Worm (Caenorhabditis elegans) whole organism, young adult: Measurements from ENCODE around the gene srh-55.

Experiments used
- B0019.2 ChIP-seq: fragments of 200-800 bp; sonication (Bioruptor generic); conservative IDR thresholded peaks from 2 replicates; pipeline ENCODE4 v1.3.6; 2022; ENCODE audit warnings: missing genetic modification reagents, missing genetic modification characterization, missing compliant biosample characterization
- B0261.1 ChIP-seq: sonication (generic microtip); optimal IDR thresholded peaks from 2 replicates; lab custom pipeline; 2016; ENCODE audit warnings: mild to moderate bottlenecking, missing genetic modification characterization, moderate library complexity, missing compliant biosample characterization
- B0336.3 ChIP-seq: fragments of 200-800 bp; sonication (Bioruptor generic); IDR thresholded peaks from 2 replicates; pipeline ENCODE4 v1.3.6; 2022; ENCODE audit warnings: missing genetic modification characterization, missing compliant biosample characterization
- C17E4.6 ChIP-seq: fragments of 200-800 bp; sonication (Bioruptor generic); IDR thresholded peaks from 2 replicates; pipeline ENCODE4 v1.3.6; 2022; ENCODE audit warnings: missing genetic modification reagents, missing genetic modification characterization, missing compliant biosample characterization
- D2030.7 ChIP-seq: fragments of 200-800 bp; sonication (Bioruptor generic); IDR thresholded peaks from 2 replicates; pipeline ENCODE4 v1.3.6; 2022; ENCODE audit warnings: missing genetic modification reagents, missing genetic modification characterization, missing compliant biosample characterization
- F22D6.2 ChIP-seq: sonication (generic microtip); optimal IDR thresholded peaks from 2 replicates; lab custom pipeline; 2016; ENCODE audit warnings: mild to moderate bottlenecking, missing genetic modification characterization, missing compliant biosample characterization
- F52B5.7 ChIP-seq: sonication (generic microtip); optimal IDR thresholded peaks from 2 replicates; lab custom pipeline; 2016; ENCODE audit warnings: mild to moderate bottlenecking, missing genetic modification characterization, missing compliant biosample characterization
- F57A8.1 ChIP-seq: fragments of 200-800 bp; sonication (Bioruptor generic); optimal IDR thresholded peaks from 2 replicates; lab custom pipeline; 2018; ENCODE audit warnings: mild to moderate bottlenecking, missing genetic modification characterization, moderate library complexity, missing compliant biosample characterization
- K11D2.4 ChIP-seq: fragments of 200-800 bp; sonication (Bioruptor generic); IDR thresholded peaks from 2 replicates; pipeline ENCODE4 v1.3.6; 2022; ENCODE audit warnings: missing genetic modification reagents, missing genetic modification characterization, missing compliant biosample characterization
- K12H6.12 ChIP-seq: fragments of 200-800 bp; sonication (Bioruptor generic); optimal IDR thresholded peaks from 2 replicates; lab custom pipeline; 2018; ENCODE audit warnings: mild to moderate bottlenecking, missing genetic modification characterization, missing compliant biosample characterization
- T26A5.8 ChIP-seq: sonication (generic microtip); optimal IDR thresholded peaks from 2 replicates; lab custom pipeline; 2016; ENCODE audit warnings: missing genetic modification characterization, missing compliant biosample characterization
- ZK185.1 ChIP-seq: sonication (generic microtip); optimal IDR thresholded peaks from 2 replicates; lab custom pipeline; 2016; ENCODE audit warnings: mild to moderate bottlenecking, missing genetic modification characterization, missing compliant biosample characterization; ENCODE audit not compliant: poor library complexity, severe bottlenecking
- akir-1 ChIP-seq: fragments of 200-800 bp; sonication (Bioruptor generic); optimal IDR thresholded peaks from 2 replicates; lab custom pipeline; 2018; ENCODE audit warnings: mild to moderate bottlenecking, missing genetic modification characterization, moderate library complexity, missing compliant biosample characterization
- ama-1 ChIP-seq, 3 experiments: fragments of 150-350 bp in 1 of 3; sonication (generic microtip) in 2 of 3; optimal IDR thresholded peaks; 2 replicates each; lab custom pipeline; 2014 to 2018; ENCODE audit warnings: missing biosample characterization in 2 of 3, missing genetic modification characterization in 2 of 3, missing genetic modification reagents in 2 of 3
- aptf-3 ChIP-seq: fragments of 200-800 bp; sonication (Bioruptor generic); IDR thresholded peaks from 2 replicates; pipeline ENCODE4 v1.3.6; 2022; ENCODE audit warnings: missing genetic modification characterization, missing compliant biosample characterization
- atf-7 ChIP-seq: sonication (generic microtip); optimal IDR thresholded peaks from 2 replicates; lab custom pipeline; 2017; ENCODE audit warnings: mild to moderate bottlenecking, missing genetic modification characterization, missing compliant biosample characterization
- attf-5 ChIP-seq: fragments of 200-800 bp; sonication (Bioruptor generic); optimal IDR thresholded peaks from 2 replicates; lab custom pipeline; 2018; ENCODE audit warnings: mild to moderate bottlenecking, missing genetic modification characterization, missing compliant biosample characterization
- attf-6 ChIP-seq: fragments of 200-800 bp; sonication (Bioruptor generic); IDR thresholded peaks from 2 replicates; pipeline ENCODE4 v1.3.6; 2022; ENCODE audit warnings: missing genetic modification reagents, missing genetic modification characterization, missing compliant biosample characterization
- cebp-1 ChIP-seq, 2 experiments: fragments of 200-800 bp in 1 of 2; sonication (Bioruptor generic) in 1 of 2; sonication (generic microtip) in 1 of 2; IDR thresholded peaks in 1 of 2; optimal IDR thresholded peaks in 1 of 2; 2 replicates each; pipeline versions ENCODE4 v1.3.6 to Lab custom; 2017 to 2022; ENCODE audit warnings: missing compliant biosample characterization in 2 of 2, missing genetic modification characterization in 2 of 2, mild to moderate bottlenecking in 1 of 2, missing genetic modification reagents in 1 of 2, moderate library complexity in 1 of 2
- cebp-2 ChIP-seq: fragments of 200-800 bp; sonication (Bioruptor generic); IDR thresholded peaks from 2 replicates; pipeline ENCODE4 v1.3.6; 2022; ENCODE audit warnings: missing genetic modification characterization, missing compliant biosample characterization
- ceh-100 ChIP-seq: fragments of 200-800 bp; sonication (Bioruptor generic); IDR thresholded peaks from 2 replicates; pipeline ENCODE4 v1.3.6; 2022; ENCODE audit warnings: missing genetic modification reagents, missing genetic modification characterization, missing compliant biosample characterization
- ceh-27 ChIP-seq: fragments of 200-800 bp; sonication (Bioruptor generic); optimal IDR thresholded peaks from 2 replicates; lab custom pipeline; 2018; ENCODE audit warnings: mild to moderate bottlenecking, missing genetic modification characterization, moderate library complexity, missing compliant biosample characterization
- ceh-91 ChIP-seq: fragments of 200-800 bp; sonication (Bioruptor generic); IDR thresholded peaks from 2 replicates; pipeline ENCODE4 v1.3.6; 2022; ENCODE audit warnings: missing genetic modification reagents, missing genetic modification characterization, missing compliant biosample characterization
- chd-7 ChIP-seq: sonication (generic microtip); optimal IDR thresholded peaks from 2 replicates; lab custom pipeline; 2016; ENCODE audit warnings: mild to moderate bottlenecking, missing genetic modification characterization, moderate library complexity, missing compliant biosample characterization
- die-1 ChIP-seq: sonication (generic microtip); optimal IDR thresholded peaks from 2 replicates; lab custom pipeline; 2016; ENCODE audit warnings: missing genotype, mild to moderate bottlenecking, missing genetic modification characterization, missing compliant biosample characterization
- dpff-1 ChIP-seq: sonication (generic microtip); optimal IDR thresholded peaks from 2 replicates; lab custom pipeline; 2017; ENCODE audit warnings: mild to moderate bottlenecking, missing genetic modification characterization, missing compliant biosample characterization
- efl-1 ChIP-seq: fragments of 150-350 bp; optimal IDR thresholded peaks from 2 replicates; lab custom pipeline; 2014; ENCODE audit warnings: missing biosample characterization, missing genetic modification reagents, missing genetic modification characterization
- ekl-4 ChIP-seq: fragments of 200-800 bp; sonication (Bioruptor generic); IDR thresholded peaks from 2 replicates; pipeline ENCODE4 v1.3.6; 2022; ENCODE audit warnings: missing genetic modification reagents, missing genetic modification characterization, missing compliant biosample characterization
- fkh-3 ChIP-seq: sonication (generic microtip); optimal IDR thresholded peaks from 2 replicates; lab custom pipeline; 2016; ENCODE audit warnings: mild to moderate bottlenecking, missing genetic modification characterization, missing compliant biosample characterization
- gei-17 ChIP-seq: fragments of 200-800 bp; sonication (Bioruptor generic); optimal IDR thresholded peaks from 2 replicates; lab custom pipeline; 2018; ENCODE audit warnings: mild to moderate bottlenecking, missing genetic modification characterization, missing compliant biosample characterization
- let-607 ChIP-seq, 2 experiments: fragments of 200-800 bp in 1 of 2; sonication (Bioruptor generic) in 1 of 2; sonication (generic microtip) in 1 of 2; optimal IDR thresholded peaks; 2 replicates each; lab custom pipeline; 2016 to 2018; ENCODE audit warnings: mild to moderate bottlenecking in 2 of 2, missing compliant biosample characterization in 2 of 2, missing genetic modification characterization in 2 of 2, moderate library complexity in 2 of 2, missing genotype in 1 of 2
- lin-26 ChIP-seq: fragments of 200-800 bp; sonication (Bioruptor generic); IDR thresholded peaks from 2 replicates; pipeline ENCODE4 v1.3.6; 2022; ENCODE audit warnings: missing genetic modification reagents, missing genetic modification characterization, missing compliant biosample characterization
- lsl-1 ChIP-seq: fragments of 200-800 bp; sonication (Bioruptor generic); optimal IDR thresholded peaks from 2 replicates; lab custom pipeline; 2018; ENCODE audit warnings: mild to moderate bottlenecking, missing genetic modification characterization, moderate library complexity, missing compliant biosample characterization
- madf-10 ChIP-seq: sonication (generic microtip); optimal IDR thresholded peaks from 2 replicates; lab custom pipeline; 2016; ENCODE audit warnings: mild to moderate bottlenecking, missing genetic modification characterization, missing compliant biosample characterization
- madf-6 ChIP-seq: fragments of 200-800 bp; sonication (Bioruptor generic); IDR thresholded peaks from 2 replicates; pipeline ENCODE4 v1.3.6; 2022; ENCODE audit warnings: missing genetic modification reagents, missing genetic modification characterization, missing compliant biosample characterization
- mcd-1 ChIP-seq: fragments of 200-800 bp; sonication (Bioruptor generic); IDR thresholded peaks from 2 replicates; pipeline ENCODE4 v1.3.6; 2022; ENCODE audit warnings: missing genetic modification reagents, missing genetic modification characterization, missing compliant biosample characterization
- nfya-1 ChIP-seq: sonication (generic microtip); optimal IDR thresholded peaks from 2 replicates; lab custom pipeline; 2017; ENCODE audit warnings: antibody characterized with exemption, missing compliant biosample characterization, missing genetic modification characterization, borderline replicate concordance; ENCODE audit not compliant: insufficient read depth
- nhr-179 ChIP-seq: sonication (generic microtip); optimal IDR thresholded peaks from 2 replicates; lab custom pipeline; 2016; ENCODE audit warnings: mild to moderate bottlenecking, missing genetic modification characterization, missing compliant biosample characterization
- rcor-1 ChIP-seq: fragments of 200-800 bp; sonication (Bioruptor generic); IDR thresholded peaks from 2 replicates; pipeline ENCODE4 v1.3.6; 2022; ENCODE audit warnings: missing genetic modification reagents, missing genetic modification characterization, missing compliant biosample characterization
- rpc-1 ChIP-seq, 2 experiments: fragments of 150-350 bp in 1 of 2; sonication (generic microtip) in 1 of 2; optimal IDR thresholded peaks; 2 replicates each; lab custom pipeline; 2014 to 2018; ENCODE audit warnings: missing biosample characterization in 1 of 2, missing genetic modification characterization in 1 of 2, missing genetic modification reagents in 1 of 2, missing genotype in 1 of 2
- sdz-38 ChIP-seq: sonication (generic microtip); optimal IDR thresholded peaks from 2 replicates; lab custom pipeline; 2016; ENCODE audit warnings: missing genotype, missing genetic modification characterization, missing compliant biosample characterization
- snpc-1.3 ChIP-seq: sonication (generic microtip); optimal IDR thresholded peaks from 2 replicates; lab custom pipeline; 2017; ENCODE audit warnings: missing genetic modification characterization, mild to moderate bottlenecking, missing compliant biosample characterization, antibody characterized with exemption, moderate library complexity, missing genotype, missing genetic modification reagents; ENCODE audit not compliant: insufficient read depth
- tbp1 ChIP-seq: fragments of 200-800 bp; sonication (Bioruptor generic); optimal IDR thresholded peaks from 2 replicates; lab custom pipeline; 2018; ENCODE audit warnings: mild to moderate bottlenecking, missing genetic modification characterization, missing compliant biosample characterization
- tbx-9 ChIP-seq: sonication (generic microtip); optimal IDR thresholded peaks from 2 replicates; lab custom pipeline; 2016; ENCODE audit warnings: borderline replicate concordance, missing genetic modification characterization, inconsistent platforms, missing compliant biosample characterization
- tlf-1 ChIP-seq: fragments of 200-800 bp; sonication (Bioruptor generic); optimal IDR thresholded peaks from 2 replicates; lab custom pipeline; 2018; ENCODE audit warnings: mild to moderate bottlenecking, missing genetic modification characterization, missing compliant biosample characterization
- unc-62 ChIP-seq: fragments of 150-350 bp; optimal IDR thresholded peaks from 2 replicates; lab custom pipeline; 2014; ENCODE audit warnings: missing biosample characterization, missing genetic modification reagents, missing genetic modification characterization
- zim-3 ChIP-seq: sonication (generic microtip); optimal IDR thresholded peaks from 2 replicates; lab custom pipeline; 2017; ENCODE audit warnings: mild to moderate bottlenecking, missing genetic modification characterization, moderate library complexity, missing compliant biosample characterization

The srh-55 gene

DNA sequence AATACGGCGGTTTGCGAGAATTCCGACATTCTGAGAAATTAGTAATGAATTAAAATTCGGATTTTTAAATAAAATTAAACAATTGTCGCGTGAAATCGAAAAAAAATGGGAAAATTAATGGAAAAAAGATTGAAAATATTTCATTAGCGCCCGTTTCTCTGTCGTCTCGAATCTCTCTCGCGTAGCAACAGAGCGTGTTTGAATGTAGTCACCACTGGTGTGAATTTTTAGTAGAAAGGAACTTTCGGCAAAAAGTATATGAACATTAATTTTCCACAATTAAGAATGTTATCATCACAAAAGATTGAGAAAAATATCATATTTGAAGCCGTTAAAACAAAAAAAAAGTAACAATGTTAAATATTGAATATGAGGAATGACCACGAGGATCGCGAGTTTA, 16.6 kb upstream of the srh-55 start, which contains the start of gene aipl-1 (continued):
- 0 out of 2 replicates have a peak, but pooled peaks have one; percentile 36 for TF ChIP-seq cebp-1 (GFP tag; IDR thresholded peaks at IDR 0.05; lab: Robert Waterston, UW)
- no peak for TF ChIP-seq cebp-1 (tag; optimal IDR thresholded peaks at IDR 0.05; lab: Kevin White, UChicago)
- TF ChIP-seq chd-7 (tag; lab: Kevin White, UChicago) = no peak
- no peak for TF ChIP-seq rpc-1 (optimal IDR thresholded peaks at IDR 0.05; lab: Kevin White, UChicago)
- TF ChIP-seq rpc-1 (tag; optimal IDR thresholded peaks at IDR 0.05; lab: Kevin White, UChicago) = no peak
- TF ChIP-seq tlf-1 (GFP tag; lab: Kevin White, UChicago) = no peak
- TF ChIP-seq B0019.2 (GFP tag; lab: Robert Waterston, UW) = 0 out of 2 replicates have a peak, but pooled peaks have one; percentile 42
- no peak for TF ChIP-seq nhr-179 (tag; lab: Kevin White, UChicago)
- TF ChIP-seq atf-7 = no peak
- no peak for TF ChIP-seq let-607 (tag; optimal IDR thresholded peaks at IDR 0.05; lab: Kevin White, UChicago)
- no peak for TF ChIP-seq sdz-38 (tag; lab: Kevin White, UChicago)
- TF ChIP-seq snpc-1.3 (tag; lab: Kevin White, UChicago) = no peak
- TF ChIP-seq C17E4.6 (GFP tag; lab: Robert Waterston, UW) = no peak
- TF ChIP-seq ama-1 (optimal IDR thresholded peaks at IDR 0.05; lab: Kevin White, UChicago) = no peak
- TF ChIP-seq ama-1 (GFP tag; optimal IDR thresholded peaks at IDR 0.05; lab: Kevin White, UChicago) = no peak
- TF ChIP-seq F22D6.2 = no peak
- peak; percentile 8 for TF ChIP-seq madf-10
- peak; percentile 73 for TF ChIP-seq attf-5 (GFP tag; lab: Kevin White, UChicago)
- peak; percentile 48 for TF ChIP-seq lsl-1 (GFP tag; lab: Kevin White, UChicago)
- TF ChIP-seq T26A5.8 (tag; lab: Kevin White, UChicago) = no peak
- TF ChIP-seq unc-62 (GFP tag; lab: Kevin White, UChicago) = no peak
- no peak for TF ChIP-seq zim-3 (tag; lab: Kevin White, UChicago)
- TF ChIP-seq aptf-3 (GFP tag; lab: Robert Waterston, UW) = no peak
- TF ChIP-seq tbx-9 (tag; lab: Kevin White, UChicago) = no peak
- no peak for TF ChIP-seq attf-6 (GFP tag; lab: Robert Waterston, UW)
- TF ChIP-seq gei-17 (GFP tag; lab: Kevin White, UChicago) = no peak
- no peak for TF ChIP-seq ekl-4 (GFP tag; lab: Robert Waterston, UW)
- TF ChIP-seq mcd-1 (GFP tag; lab: Robert Waterston, UW) = peak; percentile 90
- peak; percentile 46 for TF ChIP-seq ceh-91
- no peak for TF ChIP-seq B0261.1 (tag; lab: Kevin White, UChicago)
- no peak for TF ChIP-seq dpff-1 (tag; lab: Kevin White, UChicago)
- no peak for TF ChIP-seq F52B5.7 (tag; lab: Kevin White, UChicago)
- no peak for TF ChIP-seq nfya-1 (tag; lab: Kevin White, UChicago)
- no peak for TF ChIP-seq F57A8.1 (GFP tag; lab: Kevin White, UChicago)
- TF ChIP-seq fkh-3 (tag; lab: Kevin White, UChicago) = no peak
- peak; percentile 51; the same call in 1 of the 2 replicates for TF ChIP-seq rcor-1
- peak; percentile 52 for TF ChIP-seq ceh-27 (GFP tag; lab: Kevin White, UChicago)
- no peak for TF ChIP-seq B0336.3 (GFP tag; lab: Robert Waterston, UW)
- no peak for TF ChIP-seq lin-26 (GFP tag; lab: Robert Waterston, UW)
- no peak for TF ChIP-seq die-1 (tag; lab: Kevin White, UChicago)
- TF ChIP-seq ceh-100 (GFP tag; lab: Robert Waterston, UW) = peak; percentile 95
- TF ChIP-seq K12H6.12 (tag; lab: Kevin White, UChicago) = no peak
- TF ChIP-seq cebp-2 (GFP tag; lab: Robert Waterston, UW) = no peak
- no peak for TF ChIP-seq K11D2.4 (GFP tag; lab: Robert Waterston, UW)
- TF ChIP-seq tbp1 (GFP tag; lab: Kevin White, UChicago) = peak; percentile 34
- peak; percentile 79 for TF ChIP-seq D2030.7
- peak; percentile 6 for TF ChIP-seq ZK185.1 (tag; lab: Kevin White, UChicago)
- peak; percentile 61 for TF ChIP-seq efl-1 (GFP tag; lab: Kevin White, UChicago)
- peak; percentile 40; the same call in 1 of the 2 replicates for TF ChIP-seq madf-6
- no peak for TF ChIP-seq akir-1 (GFP tag; lab: Kevin White, UChicago)
